Worm (Caenorhabditis elegans) whole organism, young adult: ENCODE results near the gene pssy-1.

ENCODE experiments used
- B0019.2 ChIP-seq: fragments of 200-800 bp; sonication (Bioruptor generic); conservative IDR thresholded peaks from 2 replicates; pipeline ENCODE4 v1.3.6; 2022; ENCODE audit warnings: missing genetic modification reagents, missing genetic modification characterization, missing compliant biosample characterization
- B0261.1 ChIP-seq: sonication (generic microtip); optimal IDR thresholded peaks from 2 replicates; lab custom pipeline; 2016; ENCODE audit warnings: mild to moderate bottlenecking, missing genetic modification characterization, moderate library complexity, missing compliant biosample characterization
- B0336.3 ChIP-seq: fragments of 200-800 bp; sonication (Bioruptor generic); IDR thresholded peaks from 2 replicates; pipeline ENCODE4 v1.3.6; 2022; ENCODE audit warnings: missing genetic modification characterization, missing compliant biosample characterization
- F22D6.2 ChIP-seq: sonication (generic microtip); optimal IDR thresholded peaks from 2 replicates; lab custom pipeline; 2016; ENCODE audit warnings: mild to moderate bottlenecking, missing genetic modification characterization, missing compliant biosample characterization
- F23B12.7 ChIP-seq: sonication (generic microtip); optimal IDR thresholded peaks from 2 replicates; lab custom pipeline; 2017; ENCODE audit warnings: missing genetic modification characterization, mild to moderate bottlenecking, missing compliant biosample characterization, antibody characterized with exemption, moderate library complexity; ENCODE audit not compliant: insufficient read depth
- F33H1.4 ChIP-seq: fragments of 200-800 bp; sonication (Bioruptor generic); IDR thresholded peaks from 2 replicates; pipeline ENCODE4 v1.3.6; 2022; ENCODE audit warnings: missing genetic modification reagents, missing genetic modification characterization, missing compliant biosample characterization
- F52B5.7 ChIP-seq: sonication (generic microtip); optimal IDR thresholded peaks from 2 replicates; lab custom pipeline; 2016; ENCODE audit warnings: mild to moderate bottlenecking, missing genetic modification characterization, missing compliant biosample characterization
- T07F8.4 ChIP-seq: sonication (generic microtip); optimal IDR thresholded peaks from 2 replicates; lab custom pipeline; 2016; ENCODE audit warnings: mild to moderate bottlenecking, missing genetic modification characterization, moderate library complexity, missing compliant biosample characterization
- Y67H2A.10 ChIP-seq: fragments of 200-800 bp; sonication (Bioruptor generic); conservative IDR thresholded peaks from 2 replicates; pipeline ENCODE4 v1.3.6; 2022; ENCODE audit warnings: missing genetic modification reagents, missing genetic modification characterization, missing compliant biosample characterization
- Y95B8A.8 ChIP-seq: fragments of 200-800 bp; sonication (Bioruptor generic); IDR thresholded peaks from 2 replicates; pipeline ENCODE4 v1.3.6; 2022; ENCODE audit warnings: missing genetic modification reagents, missing genetic modification characterization, missing compliant biosample characterization
- akir-1 ChIP-seq: fragments of 200-800 bp; sonication (Bioruptor generic); optimal IDR thresholded peaks from 2 replicates; lab custom pipeline; 2018; ENCODE audit warnings: mild to moderate bottlenecking, missing genetic modification characterization, moderate library complexity, missing compliant biosample characterization
- ama-1 ChIP-seq, 3 experiments: fragments of 150-350 bp in 1 of 3; sonication (generic microtip) in 2 of 3; optimal IDR thresholded peaks; 2 replicates each; lab custom pipeline; 2014 to 2018; ENCODE audit warnings: missing biosample characterization in 2 of 3, missing genetic modification characterization in 2 of 3, missing genetic modification reagents in 2 of 3
- attf-3 ChIP-seq: fragments of 200-800 bp; sonication (Bioruptor generic); conservative IDR thresholded peaks from 2 replicates; pipeline ENCODE4 v1.3.6; 2022; ENCODE audit warnings: missing genetic modification reagents, missing genetic modification characterization, missing compliant biosample characterization
- attf-6 ChIP-seq: fragments of 200-800 bp; sonication (Bioruptor generic); IDR thresholded peaks from 2 replicates; pipeline ENCODE4 v1.3.6; 2022; ENCODE audit warnings: missing genetic modification reagents, missing genetic modification characterization, missing compliant biosample characterization
- cebp-1 ChIP-seq, 2 experiments: fragments of 200-800 bp in 1 of 2; sonication (Bioruptor generic) in 1 of 2; sonication (generic microtip) in 1 of 2; IDR thresholded peaks in 1 of 2; optimal IDR thresholded peaks in 1 of 2; 2 replicates each; pipeline versions ENCODE4 v1.3.6 to Lab custom; 2017 to 2022; ENCODE audit warnings: missing compliant biosample characterization in 2 of 2, missing genetic modification characterization in 2 of 2, mild to moderate bottlenecking in 1 of 2, missing genetic modification reagents in 1 of 2, moderate library complexity in 1 of 2
- chd-7 ChIP-seq: sonication (generic microtip); optimal IDR thresholded peaks from 2 replicates; lab custom pipeline; 2016; ENCODE audit warnings: mild to moderate bottlenecking, missing genetic modification characterization, moderate library complexity, missing compliant biosample characterization
- dox-1 ChIP-seq: fragments of 200-800 bp; sonication (Bioruptor generic); IDR thresholded peaks from 2 replicates; pipeline ENCODE4 v1.3.6; 2022; ENCODE audit warnings: missing genetic modification reagents, missing genetic modification characterization, missing compliant biosample characterization
- egrh-3 ChIP-seq: fragments of 200-800 bp; sonication (Bioruptor generic); IDR thresholded peaks from 2 replicates; pipeline ENCODE4 v1.3.6; 2022; ENCODE audit warnings: missing genetic modification reagents, missing genetic modification characterization, missing compliant biosample characterization
- let-526 ChIP-seq: fragments of 200-800 bp; sonication (Bioruptor generic); IDR thresholded peaks from 2 replicates; pipeline ENCODE4 v1.3.6; 2022; ENCODE audit warnings: missing genetic modification reagents, missing genetic modification characterization, missing compliant biosample characterization
- lsy-27 ChIP-seq: sonication (generic microtip); optimal IDR thresholded peaks from 2 replicates; lab custom pipeline; 2017; ENCODE audit warnings: missing genetic modification characterization, mild to moderate bottlenecking, missing compliant biosample characterization, antibody characterized with exemption, missing genotype, borderline replicate concordance; ENCODE audit not compliant: insufficient read depth
- mcd-1 ChIP-seq: fragments of 200-800 bp; sonication (Bioruptor generic); IDR thresholded peaks from 2 replicates; pipeline ENCODE4 v1.3.6; 2022; ENCODE audit warnings: missing genetic modification reagents, missing genetic modification characterization, missing compliant biosample characterization
- nfya-1 ChIP-seq: sonication (generic microtip); optimal IDR thresholded peaks from 2 replicates; lab custom pipeline; 2017; ENCODE audit warnings: antibody characterized with exemption, missing compliant biosample characterization, missing genetic modification characterization, borderline replicate concordance; ENCODE audit not compliant: insufficient read depth
- nhr-27 ChIP-seq: fragments of 200-800 bp; sonication (Bioruptor generic); optimal IDR thresholded peaks from 2 replicates; lab custom pipeline; 2018; ENCODE audit warnings: mild to moderate bottlenecking, missing genetic modification characterization, moderate library complexity, missing compliant biosample characterization
- nhr-80 ChIP-seq: sonication (generic microtip); optimal IDR thresholded peaks from 2 replicates; lab custom pipeline; 2016; ENCODE audit warnings: missing genetic modification characterization, missing compliant biosample characterization
- pbrm-1 ChIP-seq: fragments of 200-800 bp; sonication (Bioruptor generic); IDR thresholded peaks from 2 replicates; pipeline ENCODE4 v1.3.6; 2022; ENCODE audit warnings: missing genetic modification reagents, missing genetic modification characterization, missing compliant biosample characterization
- pha-4 ChIP-seq: fragments of 150-350 bp; sonication (generic microtip); optimal IDR thresholded peaks from 2 replicates; lab custom pipeline; 2014; ENCODE audit warnings: missing biosample characterization, missing genetic modification reagents, missing genetic modification characterization
- rpc-1 ChIP-seq, 2 experiments: fragments of 150-350 bp in 1 of 2; sonication (generic microtip) in 1 of 2; optimal IDR thresholded peaks; 2 replicates each; lab custom pipeline; 2014 to 2018; ENCODE audit warnings: missing biosample characterization in 1 of 2, missing genetic modification characterization in 1 of 2, missing genetic modification reagents in 1 of 2, missing genotype in 1 of 2
- sdz-38 ChIP-seq: sonication (generic microtip); optimal IDR thresholded peaks from 2 replicates; lab custom pipeline; 2016; ENCODE audit warnings: missing genotype, missing genetic modification characterization, missing compliant biosample characterization
- sea-2 ChIP-seq: fragments of 200-800 bp; sonication (Bioruptor generic); IDR thresholded peaks from 2 replicates; pipeline ENCODE4 v1.3.6; 2022; ENCODE audit warnings: missing genetic modification characterization, missing compliant biosample characterization
- snpc-1.1 ChIP-seq: sonication (generic microtip); optimal IDR thresholded peaks from 2 replicates; lab custom pipeline; 2017; ENCODE audit warnings: missing genetic modification characterization, mild to moderate bottlenecking, missing compliant biosample characterization, antibody characterized with exemption, moderate library complexity, missing genotype, missing genetic modification reagents; ENCODE audit not compliant: insufficient read depth
- zim-3 ChIP-seq: sonication (generic microtip); optimal IDR thresholded peaks from 2 replicates; lab custom pipeline; 2017; ENCODE audit warnings: mild to moderate bottlenecking, missing genetic modification characterization, moderate library complexity, missing compliant biosample characterization
- ztf-25 ChIP-seq: fragments of 200-800 bp; sonication (Bioruptor generic); IDR thresholded peaks from 2 replicates; pipeline ENCODE4 v1.3.6; 2022; ENCODE audit warnings: missing genetic modification reagents, missing genetic modification characterization, missing compliant biosample characterization

The pssy-1 gene

ce11 chrX:9933291-9934008 lies 31.9 kb upstream of the pssy-1 start:
- TF ChIP-seq pbrm-1 (GFP tag; lab: Robert Waterston, UW) (no peak), pha-4 (tag; lab: Kevin White, UChicago) (no peak), ztf-25 (GFP tag; lab: Robert Waterston, UW) (no peak), lsy-27 (tag; lab: Kevin White, UChicago) (no peak), rpc-1 (optimal IDR thresholded peaks at IDR 0.05; lab: Kevin White, UChicago) (no peak), rpc-1 (tag; optimal IDR thresholded peaks at IDR 0.05; lab: Kevin White, UChicago) (no peak), attf-3 (GFP tag; lab: Robert Waterston, UW) (no peak), akir-1 (GFP tag; lab: Kevin White, UChicago) (no peak), B0261.1 (tag; lab: Kevin White, UChicago) (no peak), F22D6.2 (tag; lab: Kevin White, UChicago) (no peak), B0336.3 (GFP tag; lab: Robert Waterston, UW) (no peak), egrh-3 (no peak), F52B5.7 (tag; lab: Kevin White, UChicago) (no peak), F33H1.4 (GFP tag; lab: Robert Waterston, UW) (no peak), F23B12.7 (tag; lab: Kevin White, UChicago) (no peak)
- TF ChIP-seq, all 124 proteins: peak for 0

DNA sequence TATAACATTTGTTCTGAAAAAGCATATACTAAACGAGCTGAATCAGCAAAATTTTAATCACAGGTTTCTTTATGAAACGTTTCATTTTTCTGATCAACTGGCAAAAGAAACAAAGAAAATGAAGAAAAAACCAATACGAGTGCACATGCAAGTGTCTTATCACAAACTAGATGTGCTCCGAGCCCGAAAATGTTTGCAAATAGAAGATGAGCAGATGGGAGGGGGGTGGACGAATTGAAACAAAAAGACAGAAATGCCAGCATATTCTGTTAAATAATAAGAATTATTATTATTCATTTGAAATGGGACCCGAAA lies 31.4 kb upstream of the pssy-1 start:
- TF ChIP-seq zim-3 (tag; lab: Kevin White, UChicago) (no peak), F52B5.7 (tag; lab: Kevin White, UChicago) (no peak), nhr-80 (tag; lab: Kevin White, UChicago) (peak; percentile 31), let-526 (GFP tag; lab: Robert Waterston, UW) (no peak), mcd-1 (GFP tag; lab: Robert Waterston, UW) (no peak)

ce11 chrX:9938091-9938490 lies 27.3 kb upstream of the pssy-1 start:
- no peak for TF ChIP-seq B0261.1 (tag; lab: Kevin White, UChicago)
- TF ChIP-seq lsy-27 (tag; lab: Kevin White, UChicago): no peak
- TF ChIP-seq Y95B8A.8 (GFP tag; lab: Robert Waterston, UW): no peak
- no peak for TF ChIP-seq B0019.2
- no peak for TF ChIP-seq sea-2 (GFP tag; lab: Robert Waterston, UW)
- TF ChIP-seq Y67H2A.10 (GFP tag; lab: Robert Waterston, UW): no peak
- no peak for TF ChIP-seq T07F8.4 (tag; lab: Kevin White, UChicago)
- no peak for TF ChIP-seq sdz-38
- TF ChIP-seq chd-7 (tag; lab: Kevin White, UChicago): no peak
- TF ChIP-seq attf-6 (GFP tag; lab: Robert Waterston, UW): no peak
- TF ChIP-seq dox-1 (GFP tag; lab: Robert Waterston, UW): no peak
- TF ChIP-seq pbrm-1 (GFP tag; lab: Robert Waterston, UW): no peak

- no peak for TF ChIP-seq nhr-27
- no peak for TF ChIP-seq nfya-1 (tag; lab: Kevin White, UChicago)
- no peak for TF ChIP-seq snpc-1.1
- no peak for TF ChIP-seq nhr-80 (tag; lab: Kevin White, UChicago)
- peak; percentile 39; the same call in 1 of the 2 replicates for TF ChIP-seq cebp-1 (GFP tag; IDR thresholded peaks at IDR 0.05; lab: Robert Waterston, UW)
- peak; percentile 73 for TF ChIP-seq cebp-1 (tag; optimal IDR thresholded peaks at IDR 0.05; lab: Kevin White, UChicago)
- no peak for TF ChIP-seq ama-1 (optimal IDR thresholded peaks at IDR 0.05; lab: Kevin White, UChicago)
- TF ChIP-seq ama-1 (GFP tag; optimal IDR thresholded peaks at IDR 0.05; lab: Kevin White, UChicago): no peak
Observed at ce11 chrX:9938537-9938936, 26.9 kb upstream of the pssy-1 start, which contains the start of the genes C17G1.5 and C17G1.14. Gene C17G1.5 (plus strand): TSS chrX:9938802. Gene C17G1.14 (plus strand): TSS chrX:9938813.
